Worm (Caenorhabditis elegans) whole organism, young adult: ENCODE results near the gene srx-33.

Experiments used
- B0035.1 ChIP-seq: sonication (generic microtip); optimal IDR thresholded peaks from 2 replicates; lab custom pipeline; 2016; ENCODE audit warnings: missing genetic modification characterization, mild to moderate bottlenecking, missing compliant biosample characterization, missing genotype, missing genetic modification reagents
- B0261.1 ChIP-seq: sonication (generic microtip); optimal IDR thresholded peaks from 2 replicates; lab custom pipeline; 2016; ENCODE audit warnings: mild to moderate bottlenecking, missing genetic modification characterization, moderate library complexity, missing compliant biosample characterization
- D2030.7 ChIP-seq: fragments of 200-800 bp; sonication (Bioruptor generic); IDR thresholded peaks from 2 replicates; pipeline ENCODE4 v1.3.6; 2022; ENCODE audit warnings: missing genetic modification reagents, missing genetic modification characterization, missing compliant biosample characterization
- F23B12.7 ChIP-seq: sonication (generic microtip); optimal IDR thresholded peaks from 2 replicates; lab custom pipeline; 2017; ENCODE audit warnings: missing genetic modification characterization, mild to moderate bottlenecking, missing compliant biosample characterization, antibody characterized with exemption, moderate library complexity; ENCODE audit not compliant: insufficient read depth
- F37B4.10 ChIP-seq: fragments of 200-800 bp; sonication (Bioruptor generic); IDR thresholded peaks from 2 replicates; pipeline ENCODE4 v1.3.6; 2022; ENCODE audit warnings: missing genetic modification characterization, missing compliant biosample characterization
- F49E8.2 ChIP-seq: sonication (generic microtip); optimal IDR thresholded peaks from 3 replicates; lab custom pipeline; 2017; ENCODE audit warnings: missing genetic modification characterization, mild to moderate bottlenecking, missing compliant biosample characterization, antibody characterized with exemption, moderate library complexity; ENCODE audit not compliant: insufficient read depth
- T07F8.4 ChIP-seq: sonication (generic microtip); optimal IDR thresholded peaks from 2 replicates; lab custom pipeline; 2016; ENCODE audit warnings: mild to moderate bottlenecking, missing genetic modification characterization, moderate library complexity, missing compliant biosample characterization
- Y53G8AR.9 ChIP-seq: fragments of 200-800 bp; sonication (Bioruptor generic); conservative IDR thresholded peaks from 2 replicates; pipeline ENCODE4 v1.3.6; 2022; ENCODE audit warnings: missing genetic modification reagents, missing genetic modification characterization, missing compliant biosample characterization
- Y67H2A.10 ChIP-seq: fragments of 200-800 bp; sonication (Bioruptor generic); conservative IDR thresholded peaks from 2 replicates; pipeline ENCODE4 v1.3.6; 2022; ENCODE audit warnings: missing genetic modification reagents, missing genetic modification characterization, missing compliant biosample characterization
- Y79H2A.3 ChIP-seq: fragments of 200-800 bp; sonication (Bioruptor generic); conservative IDR thresholded peaks from 2 replicates; pipeline ENCODE4 v1.3.6; 2022; ENCODE audit warnings: missing genetic modification reagents, missing genetic modification characterization, missing compliant biosample characterization
- ZK185.1 ChIP-seq: sonication (generic microtip); optimal IDR thresholded peaks from 2 replicates; lab custom pipeline; 2016; ENCODE audit warnings: mild to moderate bottlenecking, missing genetic modification characterization, missing compliant biosample characterization; ENCODE audit not compliant: poor library complexity, severe bottlenecking
- attf-5 ChIP-seq: fragments of 200-800 bp; sonication (Bioruptor generic); optimal IDR thresholded peaks from 2 replicates; lab custom pipeline; 2018; ENCODE audit warnings: mild to moderate bottlenecking, missing genetic modification characterization, missing compliant biosample characterization
- bed-1 ChIP-seq: fragments of 200-800 bp; sonication (Bioruptor generic); IDR thresholded peaks from 2 replicates; pipeline ENCODE4 v1.3.6; 2022; ENCODE audit warnings: missing genetic modification reagents, missing genetic modification characterization, missing compliant biosample characterization
- cebp-1 ChIP-seq, 2 experiments: fragments of 200-800 bp in 1 of 2; sonication (Bioruptor generic) in 1 of 2; sonication (generic microtip) in 1 of 2; IDR thresholded peaks in 1 of 2; optimal IDR thresholded peaks in 1 of 2; 2 replicates each; pipeline versions ENCODE4 v1.3.6 to Lab custom; 2017 to 2022; ENCODE audit warnings: missing compliant biosample characterization in 2 of 2, missing genetic modification characterization in 2 of 2, mild to moderate bottlenecking in 1 of 2, missing genetic modification reagents in 1 of 2, moderate library complexity in 1 of 2
- ceh-100 ChIP-seq: fragments of 200-800 bp; sonication (Bioruptor generic); IDR thresholded peaks from 2 replicates; pipeline ENCODE4 v1.3.6; 2022; ENCODE audit warnings: missing genetic modification reagents, missing genetic modification characterization, missing compliant biosample characterization
- chd-7 ChIP-seq: sonication (generic microtip); optimal IDR thresholded peaks from 2 replicates; lab custom pipeline; 2016; ENCODE audit warnings: mild to moderate bottlenecking, missing genetic modification characterization, moderate library complexity, missing compliant biosample characterization
- die-1 ChIP-seq: sonication (generic microtip); optimal IDR thresholded peaks from 2 replicates; lab custom pipeline; 2016; ENCODE audit warnings: missing genotype, mild to moderate bottlenecking, missing genetic modification characterization, missing compliant biosample characterization
- efl-1 ChIP-seq: fragments of 150-350 bp; optimal IDR thresholded peaks from 2 replicates; lab custom pipeline; 2014; ENCODE audit warnings: missing biosample characterization, missing genetic modification reagents, missing genetic modification characterization
- hmg-1.2 ChIP-seq: fragments of 200-800 bp; sonication (Bioruptor generic); IDR thresholded peaks from 2 replicates; pipeline ENCODE4 v1.3.6; 2022; ENCODE audit warnings: missing genetic modification reagents, missing genetic modification characterization, missing compliant biosample characterization
- hmg-20 ChIP-seq: fragments of 200-800 bp; sonication (Bioruptor generic); IDR thresholded peaks from 2 replicates; pipeline ENCODE4 v1.3.6; 2022; ENCODE audit warnings: missing genetic modification reagents, missing genetic modification characterization, missing compliant biosample characterization
- hrde-1 ChIP-seq: sonication (generic microtip); optimal IDR thresholded peaks from 2 replicates; lab custom pipeline; 2016; ENCODE audit warnings: missing genetic modification characterization, mild to moderate bottlenecking, missing compliant biosample characterization, moderate library complexity, missing genotype, missing genetic modification reagents, borderline replicate concordance
- hsf-1 ChIP-seq: fragments of 200-800 bp; sonication (Bioruptor generic); IDR thresholded peaks from 2 replicates; pipeline ENCODE4 v1.3.6; 2022; ENCODE audit warnings: missing genetic modification reagents, missing genetic modification characterization, missing compliant biosample characterization
- lag-1 ChIP-seq: fragments of 200-800 bp; sonication (Bioruptor generic); IDR thresholded peaks from 2 replicates; pipeline ENCODE4 v1.3.6; 2022; ENCODE audit warnings: missing genetic modification reagents, missing genetic modification characterization, missing compliant biosample characterization
- mcd-1 ChIP-seq: fragments of 200-800 bp; sonication (Bioruptor generic); IDR thresholded peaks from 2 replicates; pipeline ENCODE4 v1.3.6; 2022; ENCODE audit warnings: missing genetic modification reagents, missing genetic modification characterization, missing compliant biosample characterization
- nhr-80 ChIP-seq: sonication (generic microtip); optimal IDR thresholded peaks from 2 replicates; lab custom pipeline; 2016; ENCODE audit warnings: missing genetic modification characterization, missing compliant biosample characterization
- rpc-1 ChIP-seq, 2 experiments: fragments of 150-350 bp in 1 of 2; sonication (generic microtip) in 1 of 2; optimal IDR thresholded peaks; 2 replicates each; lab custom pipeline; 2014 to 2018; ENCODE audit warnings: missing biosample characterization in 1 of 2, missing genetic modification characterization in 1 of 2, missing genetic modification reagents in 1 of 2, missing genotype in 1 of 2
- somi-1 ChIP-seq: fragments of 200-800 bp; sonication (Bioruptor generic); optimal IDR thresholded peaks from 2 replicates; lab custom pipeline; 2018; ENCODE audit warnings: mild to moderate bottlenecking, missing genetic modification characterization, missing compliant biosample characterization
- tbp1 ChIP-seq: fragments of 200-800 bp; sonication (Bioruptor generic); optimal IDR thresholded peaks from 2 replicates; lab custom pipeline; 2018; ENCODE audit warnings: mild to moderate bottlenecking, missing genetic modification characterization, missing compliant biosample characterization
- unc-62 ChIP-seq: fragments of 150-350 bp; optimal IDR thresholded peaks from 2 replicates; lab custom pipeline; 2014; ENCODE audit warnings: missing biosample characterization, missing genetic modification reagents, missing genetic modification characterization
- zim-3 ChIP-seq: sonication (generic microtip); optimal IDR thresholded peaks from 2 replicates; lab custom pipeline; 2017; ENCODE audit warnings: mild to moderate bottlenecking, missing genetic modification characterization, moderate library complexity, missing compliant biosample characterization
- ztf-22 ChIP-seq: fragments of 200-800 bp; sonication (Bioruptor generic); optimal IDR thresholded peaks from 2 replicates; lab custom pipeline; 2018; ENCODE audit warnings: mild to moderate bottlenecking, missing genetic modification characterization, moderate library complexity, missing compliant biosample characterization

The srx-33 gene

ce11 chrV:7079388-7079787 is 39.3 kb downstream of the srx-33 start (continued):
- TF ChIP-seq F49E8.2 (tag; lab: Kevin White, UChicago) (no peak), D2030.7 (GFP tag; lab: Robert Waterston, UW) (no peak)

DNA sequence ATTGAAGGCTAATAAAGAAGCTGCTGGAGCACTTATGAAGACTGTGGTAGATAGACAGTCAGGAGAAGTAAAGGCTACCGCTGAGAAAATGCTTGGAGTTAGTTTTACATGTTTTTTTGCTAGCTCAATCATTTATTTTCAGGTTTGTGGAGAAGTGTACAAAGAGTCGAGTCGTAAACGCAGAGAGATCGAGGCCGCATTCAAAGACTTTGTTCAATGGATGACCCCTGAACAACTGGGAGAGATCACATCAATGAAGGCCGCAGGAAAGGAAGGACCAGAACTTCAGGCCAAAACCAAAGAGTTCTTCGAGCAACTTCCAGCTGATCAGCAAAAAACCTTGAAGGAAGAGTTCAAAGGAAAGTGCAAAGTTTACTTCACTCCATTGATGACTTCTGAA is 39.9 kb downstream of the srx-33 start:
- TF ChIP-seq Y79H2A.3 (GFP tag; lab: Robert Waterston, UW) (no peak), die-1 (no peak), Y53G8AR.9 (GFP tag; lab: Robert Waterston, UW) (0 out of 2 replicates have a peak, but pooled peaks have one; percentile 13)

DNA sequence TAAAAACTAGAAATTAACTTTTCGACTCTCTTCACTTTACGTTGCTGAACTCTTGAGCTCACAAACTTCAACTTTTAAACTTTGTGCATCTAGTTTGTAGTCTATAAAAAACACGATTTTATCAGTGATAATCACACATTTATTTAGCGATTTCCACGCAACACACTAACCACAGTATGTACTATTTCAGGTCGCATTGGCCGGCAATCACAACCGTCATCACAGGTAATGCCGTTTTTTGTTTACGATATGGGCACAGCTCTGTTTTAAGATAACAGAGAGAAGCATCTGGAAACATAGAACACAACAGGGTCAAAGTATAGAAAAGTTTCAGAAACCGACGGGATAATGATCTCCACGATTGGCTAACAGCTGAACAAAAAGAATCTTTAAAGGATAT is 42.5 kb downstream of the srx-33 start:
- TF ChIP-seq T07F8.4 (tag; lab: Kevin White, UChicago) (no peak), ZK185.1 (tag; lab: Kevin White, UChicago) (peak; percentile 32), F49E8.2 (tag; lab: Kevin White, UChicago) (no peak), rpc-1 (optimal IDR thresholded peaks at IDR 0.05; lab: Kevin White, UChicago) (no peak), rpc-1 (tag; optimal IDR thresholded peaks at IDR 0.05; lab: Kevin White, UChicago) (no peak), chd-7 (no peak), cebp-1 (GFP tag; IDR thresholded peaks at IDR 0.05; lab: Robert Waterston, UW) (0 out of 2 replicates have a peak, but pooled peaks have one; percentile 11), cebp-1 (tag; optimal IDR thresholded peaks at IDR 0.05; lab: Kevin White, UChicago) (peak; percentile 6), mcd-1 (GFP tag; lab: Robert Waterston, UW) (no peak)
- TF ChIP-seq, all 124 proteins: peak for 2

- no peak for TF ChIP-seq hmg-1.2 (GFP tag; lab: Robert Waterston, UW)
- peak; percentile 80 for TF ChIP-seq nhr-80 (tag; lab: Kevin White, UChicago)
- no peak for TF ChIP-seq efl-1
These were observed 43.0 kb downstream of the srx-33 start, which contains the start of gene npa-1 for ce11 chrV:7075646-7076045. npa-1 (plus strand) TSS chrV:7075787.

ce11 chrV:7072309-7072708 is 46.4 kb downstream of the srx-33 start, which contains the start of gene F27B10.1:
F27B10.1 (plus strand) TSS chrV:7072609.
- no peak for TF ChIP-seq attf-5 (GFP tag; lab: Kevin White, UChicago)
- TF ChIP-seq zim-3 (tag; lab: Kevin White, UChicago) = no peak
- TF ChIP-seq hsf-1 = no peak
- no peak for TF ChIP-seq tbp1 (GFP tag; lab: Kevin White, UChicago)
- no peak for TF ChIP-seq lag-1 (GFP tag; lab: Robert Waterston, UW)
- no peak for TF ChIP-seq ceh-100 (GFP tag; lab: Robert Waterston, UW)
- no peak for TF ChIP-seq hmg-1.2 (GFP tag; lab: Robert Waterston, UW)
- TF ChIP-seq hrde-1 = no peak
- TF ChIP-seq F23B12.7 (tag; lab: Kevin White, UChicago) = no peak
- no peak for TF ChIP-seq unc-62 (GFP tag; lab: Kevin White, UChicago)
- no peak for TF ChIP-seq B0035.1
- no peak for TF ChIP-seq bed-1 (GFP tag; lab: Robert Waterston, UW)
- TF ChIP-seq B0261.1 = no peak
- TF ChIP-seq Y67H2A.10 (GFP tag; lab: Robert Waterston, UW) = no peak
- no peak for TF ChIP-seq ztf-22 (GFP tag; lab: Kevin White, UChicago)
- no peak for TF ChIP-seq hmg-20 (GFP tag; lab: Robert Waterston, UW)
- no peak for TF ChIP-seq F37B4.10
- TF ChIP-seq somi-1 (GFP tag; lab: Kevin White, UChicago) = no peak
